Worm (Caenorhabditis elegans) whole organism, L3 larva: ENCODE data around the gene ndx-2.

Experiments
- elt-2 ChIP-seq: sonication (generic microtip); optimal IDR thresholded peaks from 2 replicates; lab custom pipeline; 2016; ENCODE audit warnings: missing genetic modification reagents, mild to moderate bottlenecking, missing genetic modification characterization, missing compliant biosample characterization
- nhr-43 ChIP-seq: sonication (generic microtip); optimal IDR thresholded peaks from 2 replicates; lab custom pipeline; 2016; ENCODE audit warnings: mild to moderate bottlenecking, missing genetic modification characterization, missing compliant biosample characterization; ENCODE audit not compliant: poor library complexity, severe bottlenecking
- nhr-76 ChIP-seq: fragments of 150-350 bp; sonication (generic microtip); optimal IDR thresholded peaks from 5 replicates; lab custom pipeline; 2014; ENCODE audit warnings: missing biosample characterization, missing genetic modification characterization
- nhr-77 ChIP-seq: fragments of 150-350 bp; optimal IDR thresholded peaks from 2 replicates; lab custom pipeline; 2014; ENCODE audit warnings: missing biosample characterization, missing genetic modification characterization

ce11 chrV:2677648-2678047, 12.8 kb upstream of the ndx-2 start:
- TF ChIP-seq nhr-43 (tag; lab: Kevin White, UChicago) (no peak), elt-2 (tag; lab: Kevin White, UChicago) (no peak), nhr-77 (no peak), nhr-76 (no peak)
